Fruit fly (Drosophila melanogaster) S2 (cell line): Measurements from ENCODE around the gene Pdf.

ENCODE experiments used
- CG8478 ChIP-seq: fragments of >200 bp; optimal IDR thresholded peaks from 2 replicates; lab custom pipeline; 2018
- CTCF ChIP-seq, 2 experiments: fragments of >200 bp; optimal IDR thresholded peaks; 2 replicates each; lab custom pipeline; 2018

Gene Pdf

dm6 chr3R:26455838-26456237 lies at the start of gene Pdf:
Pdf (minus strand) TSS chr3R:26456141.
- TF ChIP-seq CG8478 = no peak
- no peak for TF ChIP-seq CTCF (optimal IDR thresholded peaks at IDR 0.05; lab: Kevin White, UChicago)

- no peak for TF ChIP-seq CTCF (optimal IDR thresholded peaks at IDR 0.05; lab: Kevin White, UChicago)
- no peak for TF ChIP-seq CG8478
Observed at dm6 chr3R:26503317-26503716, 47.4 kb upstream of the Pdf start.

DNA sequence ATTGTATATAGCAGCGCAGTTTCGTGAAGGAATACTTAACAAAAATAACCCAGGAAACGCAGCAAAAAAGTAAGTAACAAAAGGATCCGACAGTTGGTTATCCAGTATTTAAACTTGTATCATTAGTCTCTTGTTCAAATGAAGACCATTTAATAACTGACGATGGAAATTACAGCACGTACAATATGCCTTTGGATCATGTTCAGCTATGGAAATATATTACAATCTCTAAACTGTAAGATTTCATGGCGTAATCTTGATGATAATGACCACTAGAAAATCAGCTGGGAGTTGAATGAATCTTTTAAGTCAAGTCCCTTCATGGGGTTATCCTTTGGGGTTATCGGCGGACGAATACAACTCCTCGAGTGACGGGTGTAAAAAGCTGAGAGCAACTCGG lies 47.0 kb upstream of the Pdf start:
- no peak for TF ChIP-seq CTCF (optimal IDR thresholded peaks at IDR 0.05; lab: Kevin White, UChicago)
- TF ChIP-seq CG8478 = no peak

- no peak for TF ChIP-seq CTCF (optimal IDR thresholded peaks at IDR 0.05; lab: Kevin White, UChicago)
- TF ChIP-seq CG8478 = no peak
Observed at dm6 chr3R:26502072-26502471, 46.1 kb upstream of the Pdf start.

DNA sequence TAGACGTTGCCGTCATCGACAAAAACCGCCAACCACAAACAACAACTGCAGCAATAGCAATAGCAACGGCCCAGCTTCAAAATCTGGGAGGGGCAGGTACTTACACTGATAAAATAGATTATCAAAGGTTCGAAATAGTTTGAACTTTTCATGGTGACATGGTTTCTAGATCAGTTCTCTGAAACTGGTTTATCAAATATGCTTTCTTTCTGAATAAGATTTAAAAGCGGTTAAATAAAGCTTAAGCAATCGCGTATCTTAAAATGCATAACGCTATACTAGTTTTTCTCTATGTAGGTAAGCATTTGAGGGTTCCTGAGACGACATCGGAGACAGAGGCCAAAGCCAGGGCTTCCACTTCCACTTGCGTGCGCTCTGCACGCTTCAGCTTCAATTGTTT lies 44.4 kb upstream of the Pdf start:
- TF ChIP-seq CG8478 (no peak), CTCF (optimal IDR thresholded peaks at IDR 0.05; lab: Kevin White, UChicago) (no peak)

DNA sequence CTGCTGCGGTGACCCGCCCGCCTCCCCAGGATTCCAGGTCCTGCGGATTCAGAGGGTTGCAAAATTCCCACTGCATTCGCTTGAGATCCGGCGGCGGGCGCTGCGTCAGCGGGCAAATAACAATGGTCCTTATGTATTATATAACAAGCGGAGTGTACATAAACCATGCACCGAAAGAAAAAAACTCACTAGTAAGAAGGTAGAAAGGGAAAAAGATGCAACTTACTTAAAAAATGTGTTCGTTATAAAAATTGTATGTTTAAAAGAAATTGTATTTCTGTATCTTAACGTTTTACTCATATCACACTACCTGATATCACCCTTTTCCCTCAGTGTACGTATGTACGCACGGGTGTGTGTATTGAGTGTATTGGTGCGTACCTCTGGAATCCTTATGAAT lies 43.2 kb upstream of the Pdf start:
- TF ChIP-seq CG8478 (no peak), CTCF (optimal IDR thresholded peaks at IDR 0.05; lab: Kevin White, UChicago) (no peak)

DNA sequence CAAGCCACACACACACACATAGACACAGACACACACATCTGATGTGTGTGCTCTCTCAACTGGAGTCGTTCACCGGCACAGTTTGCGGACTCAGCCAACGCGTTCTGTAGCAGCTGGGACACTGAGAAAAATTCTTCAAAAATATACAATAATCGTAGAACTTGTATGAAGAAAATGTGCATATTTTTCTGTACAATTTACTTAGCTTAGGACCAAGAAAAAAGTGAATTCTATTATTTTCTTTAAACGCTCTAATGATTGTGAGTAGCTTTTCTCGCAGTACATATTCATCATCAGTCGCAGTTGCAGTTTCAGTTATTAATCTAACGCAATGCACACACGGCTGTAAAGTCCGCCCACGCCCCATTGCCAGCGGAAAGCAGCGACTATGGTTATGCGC lies 40.4 kb upstream of the Pdf start:
- TF ChIP-seq CG8478 = no peak
- no peak for TF ChIP-seq CTCF (optimal IDR thresholded peaks at IDR 0.05; lab: Kevin White, UChicago)

- TF ChIP-seq CG8478 = no peak
Observed at dm6 chr3R:26494247-26494646, 38.3 kb upstream of the Pdf start.

DNA sequence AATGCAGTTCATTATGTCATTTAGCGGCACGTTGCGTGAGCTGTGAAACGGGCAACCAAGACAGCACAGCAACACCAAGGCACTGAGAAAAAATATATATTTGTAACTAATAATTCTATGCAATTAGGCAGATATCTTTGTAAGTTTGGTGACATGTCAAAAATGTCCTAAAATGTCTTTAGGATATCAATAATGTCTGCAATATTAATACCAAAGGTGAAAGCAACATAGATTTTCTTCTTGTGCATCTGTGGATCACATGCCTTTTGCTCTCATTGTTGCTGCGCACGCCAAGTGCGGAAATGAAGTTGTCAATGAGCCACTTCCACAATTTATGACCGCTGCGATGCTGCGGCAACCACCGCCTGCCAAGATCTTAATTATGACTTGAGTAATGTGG lies 33.5 kb upstream of the Pdf start:
- TF ChIP-seq CG8478 (no peak), CTCF (optimal IDR thresholded peaks at IDR 0.05; lab: Kevin White, UChicago) (no peak)

dm6 chr3R:26485240-26485865 lies 29.4 kb upstream of the Pdf start:
- TF ChIP-seq CTCF (optimal IDR thresholded peaks at IDR 0.05; lab: Kevin White, UChicago) = no peak
- TF ChIP-seq CG8478 = no peak

dm6 chr3R:26484511-26484910 lies 28.6 kb upstream of the Pdf start:
- TF ChIP-seq CG8478 (no peak), CTCF (optimal IDR thresholded peaks at IDR 0.05; lab: Kevin White, UChicago) (no peak)

dm6 chr3R:26483657-26484056 lies 27.7 kb upstream of the Pdf start:
- TF ChIP-seq CG8478 (no peak), CTCF (optimal IDR thresholded peaks at IDR 0.05; lab: Kevin White, UChicago) (no peak)

DNA sequence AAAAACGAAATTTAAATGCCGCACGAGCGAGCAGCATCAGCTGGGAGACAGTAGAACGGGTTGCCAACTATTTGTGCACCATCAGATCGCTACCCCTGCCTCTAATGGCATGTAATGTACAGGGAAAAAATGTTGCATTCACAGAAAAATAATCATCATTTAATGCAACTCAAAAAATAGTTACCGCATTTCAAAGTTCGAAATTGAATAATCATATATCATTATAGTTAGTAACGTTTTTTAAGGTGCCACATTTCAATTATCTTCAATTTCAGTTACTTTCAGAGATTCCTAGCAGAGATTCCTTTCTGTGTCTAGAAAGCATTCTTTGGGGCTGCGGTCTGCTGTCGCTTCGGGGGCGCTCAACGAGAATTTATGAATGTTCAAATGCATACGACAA lies 25.3 kb upstream of the Pdf start:
- TF ChIP-seq CTCF (optimal IDR thresholded peaks at IDR 0.05; lab: Kevin White, UChicago) = no peak
- no peak for TF ChIP-seq CG8478

DNA sequence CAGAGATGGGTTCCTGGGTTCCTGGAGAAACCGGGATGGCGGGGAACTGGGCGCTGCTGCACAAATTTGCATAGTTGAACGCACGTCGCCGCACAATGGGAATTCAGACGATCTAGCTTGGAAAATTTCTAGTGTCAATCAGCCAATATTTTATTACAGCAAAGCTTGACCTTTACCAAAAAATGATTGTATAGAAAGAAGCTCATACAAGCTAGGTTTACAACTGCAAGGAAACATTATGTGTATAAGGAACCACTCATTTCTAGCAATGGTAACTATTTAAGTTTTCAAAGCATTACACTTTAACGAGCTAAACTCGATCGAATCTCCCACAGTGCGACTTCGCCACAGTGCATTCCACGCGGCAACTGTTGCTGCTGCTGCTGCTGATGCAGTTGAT lies 24.4 kb upstream of the Pdf start:
- TF ChIP-seq CG8478 (no peak), CTCF (optimal IDR thresholded peaks at IDR 0.05; lab: Kevin White, UChicago) (no peak)

dm6 chr3R:26479208-26479607 lies 23.3 kb upstream of the Pdf start:
- no peak for TF ChIP-seq CG8478
- no peak for TF ChIP-seq CTCF (optimal IDR thresholded peaks at IDR 0.05; lab: Kevin White, UChicago)

dm6 chr3R:26478644-26479043 lies 22.7 kb upstream of the Pdf start:
- TF ChIP-seq CTCF (optimal IDR thresholded peaks at IDR 0.05; lab: Kevin White, UChicago) (no peak), CG8478 (no peak)

DNA sequence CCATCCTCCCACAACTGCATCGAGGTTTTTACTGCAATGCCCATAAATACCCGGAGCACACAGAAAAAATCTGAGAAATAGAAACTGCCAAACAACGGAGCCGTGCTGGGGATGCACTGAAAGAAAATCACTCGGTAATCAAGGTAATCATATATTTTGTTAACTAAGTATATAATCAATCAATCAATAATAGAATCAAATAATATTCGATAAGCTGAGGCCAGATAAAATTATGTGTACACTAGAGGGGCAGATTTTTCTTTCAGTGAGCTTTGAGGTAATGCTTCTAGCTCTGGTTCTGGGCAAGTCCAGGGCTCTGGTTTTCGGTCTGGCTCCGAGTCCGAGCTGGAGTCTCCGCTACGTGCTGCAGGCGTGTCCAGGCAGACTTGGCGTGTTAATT lies 22.1 kb upstream of the Pdf start:
- TF ChIP-seq CG8478 (no peak), CTCF (optimal IDR thresholded peaks at IDR 0.05; lab: Kevin White, UChicago) (no peak)

DNA sequence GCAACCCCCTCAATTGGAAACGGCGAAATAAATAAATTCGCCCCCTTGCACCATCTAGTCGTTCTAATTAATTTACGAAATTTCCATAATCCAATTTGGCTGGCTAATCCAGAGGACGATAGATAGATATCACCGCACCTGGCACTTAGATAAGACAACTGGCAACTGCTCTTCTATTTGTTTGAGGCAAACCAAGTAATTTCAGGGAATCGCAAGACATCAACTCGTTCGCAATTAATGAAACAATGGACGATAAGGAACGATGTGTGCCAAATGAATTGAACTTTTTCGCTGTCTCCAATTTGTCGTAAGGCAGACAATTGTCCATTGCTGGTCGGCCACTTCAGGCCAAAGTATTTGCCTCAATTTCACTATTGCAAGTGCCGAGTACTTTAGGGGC lies 9.2 kb upstream of the Pdf start:
- TF ChIP-seq CTCF (optimal IDR thresholded peaks at IDR 0.05; lab: Kevin White, UChicago) (no peak), CG8478 (no peak)
